Worm (Caenorhabditis elegans) whole organism, L3 larva: ENCODE measurements around the gene srh-211.

Experiments used
- ama-1 ChIP-seq: fragments of 150-350 bp; optimal IDR thresholded peaks from 2 replicates; lab custom pipeline; 2018
- ceh-82 ChIP-seq: fragments of 150-350 bp; optimal IDR thresholded peaks from 2 replicates; lab custom pipeline; 2014; ENCODE audit warnings: missing biosample characterization, missing genetic modification characterization

DNA sequence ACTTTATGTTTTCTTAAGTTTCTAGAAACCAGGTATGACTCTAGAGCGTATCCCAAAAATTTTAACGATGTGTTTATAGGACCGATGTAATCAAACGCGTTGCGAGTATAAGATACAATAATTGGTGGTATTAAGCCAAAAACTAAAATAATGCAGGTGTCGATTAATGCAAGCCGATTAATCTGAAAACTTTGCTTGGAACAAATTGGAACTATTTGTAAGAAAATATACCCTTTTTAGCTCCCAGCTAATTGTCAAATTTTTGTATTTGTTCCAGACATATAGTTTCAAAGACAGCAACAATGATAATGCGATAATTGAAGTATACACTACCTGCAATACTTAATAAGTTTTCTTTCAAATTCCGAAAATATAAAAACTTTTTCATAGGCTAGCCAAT lies at the start of gene srh-211:
- TF ChIP-seq ama-1 = no peak
- no peak for TF ChIP-seq ceh-82 (tag; lab: Kevin White, UChicago)
